Fruit fly (Drosophila melanogaster): ENCODE results near the gene Lar.

Gene Lar

DNA sequence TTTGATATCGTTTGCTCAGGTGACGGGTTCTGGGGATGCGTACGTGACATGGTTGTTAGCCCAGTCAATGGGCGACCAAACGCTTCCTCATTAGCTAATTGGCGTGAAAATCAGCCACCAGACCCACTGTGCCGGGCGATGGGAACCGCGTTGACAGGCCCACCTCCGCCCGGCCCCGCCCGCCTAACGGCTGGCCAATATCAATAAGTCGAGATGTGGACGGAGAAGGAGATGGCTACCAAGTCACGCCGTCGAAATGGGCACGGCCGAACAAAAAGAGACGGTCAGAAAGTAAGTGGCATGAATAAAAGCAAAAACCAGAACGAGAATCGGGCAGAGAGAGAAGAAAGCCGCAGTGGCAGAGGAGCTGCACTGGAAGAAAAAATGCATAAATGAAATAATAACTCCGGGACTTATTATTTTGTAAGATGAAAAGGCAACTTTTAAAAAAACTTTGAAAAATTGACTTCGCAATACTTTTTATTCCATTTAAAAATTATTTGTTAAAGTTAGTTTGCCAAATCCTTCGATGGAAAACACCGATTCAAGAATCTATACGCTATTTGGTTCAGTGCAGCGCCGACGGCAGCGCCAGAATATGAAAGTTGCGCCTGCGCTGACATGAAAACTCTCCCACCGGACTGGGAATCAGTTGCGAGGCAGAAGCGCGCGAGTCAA is 48.5 kb upstream of the Lar start, which contains the start of gene CG13082 (continued):
- TF ChIP-seq gem (tag; optimal IDR thresholded peaks at IDR 0.05) (peak; percentile 76), CG10274 (GFP tag; optimal IDR thresholded peaks at IDR 0.05) (no peak), CG12071 (GFP tag; optimal IDR thresholded peaks at IDR 0.05) (no peak), oc (tag; optimal IDR thresholded peaks at IDR 0.05) (peak; percentile 50), CG9437 (GFP tag; optimal IDR thresholded peaks at IDR 0.05) (peak; percentile 16), gce (GFP tag; IDR thresholded peaks at IDR 0.05) (no peak), pb (GFP tag; optimal IDR thresholded peaks at IDR 0.05) (no peak), dm (GFP tag; optimal IDR thresholded peaks at IDR 0.05) (no peak), ase (GFP tag; IDR thresholded peaks at IDR 0.05) (no peak), stwl (tag; optimal IDR thresholded peaks at IDR 0.05) (no peak), Rx (GFP tag; IDR thresholded peaks at IDR 0.05) (no peak), gsb-n (tag; optimal IDR thresholded peaks at IDR 0.05) (peak; percentile 77), CG11456 (GFP tag; IDR thresholded peaks at IDR 0.05) (no peak), Atf-2 (GFP tag; optimal IDR thresholded peaks at IDR 0.05) (peak; percentile 41), caup (GFP tag; optimal IDR thresholded peaks at IDR 0.05; ENCODE audit: severe bottlenecking) (no peak), CG2116 (GFP tag; optimal IDR thresholded peaks at IDR 0.05) (no peak), fd64A (GFP tag; optimal IDR thresholded peaks at IDR 0.05) (no peak), CG12659 (GFP tag; optimal IDR thresholded peaks at IDR 0.05) (peak; percentile 5), p53 (GFP tag; optimal IDR thresholded peaks at IDR 0.05) (no peak), otp (GFP tag; IDR thresholded peaks at IDR 0.05) (0 out of 3 replicates have a peak, but pooled peaks have one; percentile 5), Bgb (GFP tag; IDR thresholded peaks at IDR 0.05; ENCODE audit: partially characterized antibody) (no peak), CG13894 (tag; optimal IDR thresholded peaks at IDR 0.05) (no peak), croc (GFP tag; conservative IDR thresholded peaks at IDR 0.05) (peak; percentile 50), Chrac-16 (GFP tag; optimal IDR thresholded peaks at IDR 0.05) (peak; percentile 28), Dref (GFP tag; IDR thresholded peaks at IDR 0.05) (no peak), phol (tag; optimal IDR thresholded peaks at IDR 0.05) (peak; percentile 74), CG10366 (GFP tag; IDR thresholded peaks at IDR 0.05) (no peak; the same call in 1 of the 2 replicates), lilli (GFP tag; optimal IDR thresholded peaks at IDR 0.05) (peak; percentile 29), Stat92E (GFP tag; optimal IDR thresholded peaks at IDR 0.05) (peak in 1 of 3 experiments; percentile 65), tio (GFP tag; optimal IDR thresholded peaks at IDR 0.05) (peak; percentile 19), stc (GFP tag; IDR thresholded peaks at IDR 0.05) (no peak), Scr (GFP tag; IDR thresholded peaks at IDR 0.05; ENCODE audit: partially characterized antibody) (no peak), wek (GFP tag; optimal IDR thresholded peaks at IDR 0.05) (no peak), HLH3B (GFP tag; IDR thresholded peaks at IDR 0.05) (no peak), fd96Cb (tag; optimal IDR thresholded peaks at IDR 0.05) (peak; percentile 59), CG10462 (GFP tag; optimal IDR thresholded peaks at IDR 0.05) (peak; percentile 14), CHES-1-like (GFP tag; optimal IDR thresholded peaks at IDR 0.05) (no peak), sima (GFP tag; optimal IDR thresholded peaks at IDR 0.05) (no peak), CG6254 (GFP tag; optimal IDR thresholded peaks at IDR 0.05) (peak; percentile 76), CG11696 (GFP tag; IDR thresholded peaks at IDR 0.05) (no peak), CG11560 (tag; IDR thresholded peaks at IDR 0.05) (no peak), mirr (GFP tag; optimal IDR thresholded peaks at IDR 0.05) (no peak), nerfin-1 (tag; optimal IDR thresholded peaks at IDR 0.05) (peak; percentile 48), ash1 (GFP tag; optimal IDR thresholded peaks at IDR 0.05) (no peak), Ssrp (tag; optimal IDR thresholded peaks at IDR 0.05) (peak; percentile 35), Tbp (GFP tag; optimal IDR thresholded peaks at IDR 0.05) (no peak), br (optimal IDR thresholded peaks at IDR 0.05) (no peak), Ptx1 (GFP tag; IDR thresholded peaks at IDR 0.05) (no peak; the same call in 1 of the 2 replicates), CG3407 (GFP tag; optimal IDR thresholded peaks at IDR 0.05) (peak; percentile 27), CG17186 (GFP tag; optimal IDR thresholded peaks at IDR 0.05) (no peak)

Data from whole organism, embryonic.